Worm (Caenorhabditis elegans) whole organism, L2 larva: Measurements from ENCODE around the gene lec-8.

Experiments
- C34F6.9 ChIP-seq: fragments of 150-350 bp; optimal IDR thresholded peaks from 2 replicates; lab custom pipeline; 2014; ENCODE audit warnings: missing biosample characterization, missing genetic modification characterization
- F13H6.1 ChIP-seq: sonication (generic microtip); optimal IDR thresholded peaks from 2 replicates; lab custom pipeline; 2016; ENCODE audit warnings: missing genetic modification characterization, missing compliant biosample characterization
- R02D3.7 ChIP-seq: fragments of 150-350 bp; optimal IDR thresholded peaks from 2 replicates; lab custom pipeline; 2014; ENCODE audit warnings: missing biosample characterization, missing genetic modification characterization
- Y55F3AM.14 ChIP-seq: fragments of 200-800 bp; sonication (Bioruptor generic); optimal IDR thresholded peaks from 2 replicates; lab custom pipeline; 2018; ENCODE audit warnings: mild to moderate bottlenecking, missing genetic modification characterization, missing compliant biosample characterization
- ZK546.5 ChIP-seq: sonication (generic microtip); optimal IDR thresholded peaks from 2 replicates; lab custom pipeline; 2017; ENCODE audit warnings: missing biosample characterization, missing genetic modification characterization
- alr-1 ChIP-seq: fragments of 150-350 bp; optimal IDR thresholded peaks from 2 replicates; lab custom pipeline; 2014; ENCODE audit warnings: missing biosample characterization, missing genetic modification characterization
- ama-1 ChIP-seq: fragments of 150-350 bp; optimal IDR thresholded peaks from 2 replicates; lab custom pipeline; 2018; ENCODE audit warnings: inconsistent platforms
- blmp-1 ChIP-seq: sonication (generic microtip); optimal IDR thresholded peaks from 2 replicates; lab custom pipeline; 2017; ENCODE audit warnings: missing genetic modification characterization, mild to moderate bottlenecking, missing compliant biosample characterization, antibody characterized with exemption, moderate library complexity; ENCODE audit not compliant: insufficient read depth
- ceh-16 ChIP-seq: fragments of 150-350 bp; optimal IDR thresholded peaks from 2 replicates; lab custom pipeline; 2014; ENCODE audit warnings: missing biosample characterization, missing genetic modification characterization
- ceh-82 ChIP-seq: fragments of 150-350 bp; optimal IDR thresholded peaks from 2 replicates; lab custom pipeline; 2014; ENCODE audit warnings: missing biosample characterization, missing genetic modification characterization
- crh-2 ChIP-seq: sonication (generic microtip); optimal IDR thresholded peaks from 2 replicates; lab custom pipeline; 2017; ENCODE audit warnings: missing biosample characterization, missing genetic modification characterization
- egl-27 ChIP-seq: sonication (generic microtip); optimal IDR thresholded peaks from 3 replicates; lab custom pipeline; 2017; ENCODE audit warnings: missing biosample characterization, missing genetic modification reagents, missing genetic modification characterization
- fos-1 ChIP-seq: fragments of 150-350 bp; optimal IDR thresholded peaks from 2 replicates; lab custom pipeline; 2014; ENCODE audit warnings: missing biosample characterization, missing genetic modification characterization
- gmeb-1 ChIP-seq: fragments of 150-350 bp; optimal IDR thresholded peaks from 2 replicates; lab custom pipeline; 2014; ENCODE audit warnings: missing biosample characterization, missing genetic modification characterization
- lin-11 ChIP-seq: fragments of 150-350 bp; sonication (generic microtip); optimal IDR thresholded peaks from 2 replicates; lab custom pipeline; 2014; ENCODE audit warnings: missing biosample characterization, missing genetic modification characterization, inconsistent platforms, mixed read lengths
- lin-13 ChIP-seq: fragments of 150-350 bp; optimal IDR thresholded peaks from 2 replicates; lab custom pipeline; 2014; ENCODE audit warnings: missing biosample characterization, missing genetic modification reagents, missing genetic modification characterization
- lsy-2 ChIP-seq, 2 experiments: fragments of 150-350 bp in 1 of 2; sonication (generic microtip) in 1 of 2; optimal IDR thresholded peaks; 2 replicates each; lab custom pipeline; 2014 to 2017; ENCODE audit warnings: missing biosample characterization in 2 of 2, missing genetic modification characterization in 2 of 2
- mab-5 ChIP-seq: fragments of 150-350 bp; optimal IDR thresholded peaks from 2 replicates; lab custom pipeline; 2014; ENCODE audit warnings: missing biosample characterization, missing genetic modification characterization
- mdl-1 ChIP-seq, 2 experiments: fragments of 150-350 bp in 1 of 2; sonication (generic microtip) in 1 of 2; optimal IDR thresholded peaks; 2 replicates each; lab custom pipeline; 2017; ENCODE audit warnings: missing biosample characterization in 2 of 2, missing genetic modification characterization in 2 of 2
- nhr-11 ChIP-seq: fragments of 150-350 bp; optimal IDR thresholded peaks from 2 replicates; lab custom pipeline; 2014; ENCODE audit warnings: missing biosample characterization, missing genetic modification characterization
- nhr-12 ChIP-seq: fragments of 150-350 bp; optimal IDR thresholded peaks from 2 replicates; lab custom pipeline; 2014; ENCODE audit warnings: missing biosample characterization, missing genetic modification characterization
- nhr-129 ChIP-seq: fragments of 150-350 bp; optimal IDR thresholded peaks from 2 replicates; lab custom pipeline; 2014; ENCODE audit warnings: missing biosample characterization, missing genetic modification characterization
- nhr-21 ChIP-seq: fragments of 150-350 bp; optimal IDR thresholded peaks from 2 replicates; lab custom pipeline; 2014; ENCODE audit warnings: missing biosample characterization, missing genetic modification characterization
- nhr-237 ChIP-seq: fragments of 150-350 bp; optimal IDR thresholded peaks from 2 replicates; lab custom pipeline; 2014; ENCODE audit warnings: missing biosample characterization, missing genetic modification characterization
- nhr-25 ChIP-seq: fragments of 150-350 bp; sonication (generic microtip); optimal IDR thresholded peaks from 3 replicates; lab custom pipeline; 2014; ENCODE audit warnings: missing biosample characterization, missing genetic modification characterization
- nhr-6 ChIP-seq: fragments of 150-350 bp; optimal IDR thresholded peaks from 2 replicates; lab custom pipeline; 2014; ENCODE audit warnings: missing biosample characterization, missing genetic modification characterization
- sem-4 ChIP-seq: fragments of 150-350 bp; optimal IDR thresholded peaks from 2 replicates; lab custom pipeline; 2014; ENCODE audit warnings: missing biosample characterization, missing genetic modification reagents, missing genetic modification characterization
- skn-1 ChIP-seq: sonication (generic microtip); optimal IDR thresholded peaks from 2 replicates; lab custom pipeline; 2017; ENCODE audit warnings: missing biosample characterization, missing genetic modification characterization
- sma-3 ChIP-seq: sonication (generic microtip); optimal IDR thresholded peaks from 2 replicates; lab custom pipeline; 2016; ENCODE audit warnings: missing genetic modification reagents, missing genetic modification characterization, missing compliant biosample characterization
- sma-9 ChIP-seq, 2 experiments: fragments of 150-350 bp in 1 of 2; sonication (generic microtip) in 1 of 2; optimal IDR thresholded peaks; 2 replicates each; lab custom pipeline; 2014 to 2016; ENCODE audit warnings: missing genetic modification characterization in 2 of 2, mild to moderate bottlenecking in 1 of 2, missing biosample characterization in 1 of 2, missing compliant biosample characterization in 1 of 2, missing genetic modification reagents in 1 of 2, moderate library complexity in 1 of 2
- snpc-4 ChIP-seq: fragments of 150-350 bp; optimal IDR thresholded peaks from 2 replicates; lab custom pipeline; 2014; ENCODE audit warnings: missing biosample characterization, missing genetic modification characterization
- unc-55 ChIP-seq: fragments of 150-350 bp; sonication (generic microtip); optimal IDR thresholded peaks from 3 replicates; lab custom pipeline; 2014; ENCODE audit warnings: missing biosample characterization, missing genetic modification reagents, missing genetic modification characterization
- unc-62 ChIP-seq: fragments of 150-350 bp; optimal IDR thresholded peaks from 2 replicates; lab custom pipeline; 2014; ENCODE audit warnings: missing biosample characterization, missing genetic modification reagents, missing genetic modification characterization
- zag-1 ChIP-seq: fragments of 150-350 bp; optimal IDR thresholded peaks from 2 replicates; lab custom pipeline; 2014; ENCODE audit warnings: missing biosample characterization, missing genetic modification characterization
- ztf-1 ChIP-seq: fragments of 200-800 bp; sonication (Bioruptor generic); conservative IDR thresholded peaks from 2 replicates; pipeline ENCODE4 v1.3.6; 2022; ENCODE audit warnings: missing genetic modification characterization, missing compliant biosample characterization
- ztf-11 ChIP-seq: sonication (generic microtip); optimal IDR thresholded peaks from 2 replicates; lab custom pipeline; 2017; ENCODE audit warnings: missing biosample characterization, missing genetic modification characterization
- ztf-4 ChIP-seq: fragments of 150-350 bp; optimal IDR thresholded peaks from 2 replicates; lab custom pipeline; 2014; ENCODE audit warnings: missing biosample characterization, missing genetic modification characterization

The lec-8 gene

DNA sequence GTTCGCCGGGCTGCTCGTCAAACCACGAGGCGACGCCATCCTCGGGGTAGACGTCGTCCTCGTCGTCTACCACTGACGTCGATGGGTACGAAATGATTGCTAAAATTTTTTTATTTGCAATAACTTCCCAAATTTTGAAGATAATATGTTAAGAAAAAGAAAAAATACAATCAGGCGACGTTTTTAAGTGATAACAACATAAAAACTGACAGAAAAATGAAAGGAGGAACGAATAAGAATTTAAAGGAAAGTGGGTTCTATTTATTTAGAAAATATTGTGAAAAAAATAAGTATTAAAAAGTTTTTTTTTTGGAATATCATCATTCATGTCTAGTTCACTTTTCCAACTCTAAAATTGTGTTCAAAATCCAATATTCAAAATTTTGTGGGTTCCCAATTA, 28.2 kb upstream of the lec-8 start, which contains the start of gene dpy-22:
Gene dpy-22, minus strand, starts transcription at position 101 of the 400 bp plus-strand sequence.
- TF ChIP-seq mdl-1 (tag; optimal IDR thresholded peaks at IDR 0.05; lab: Kevin White, UChicago) (no peak), nhr-6 (tag; lab: Kevin White, UChicago) (no peak), sma-9 (GFP tag; optimal IDR thresholded peaks at IDR 0.05; lab: Kevin White, UChicago) (no peak), sma-9 (tag; optimal IDR thresholded peaks at IDR 0.05; lab: Kevin White, UChicago) (no peak), mab-5 (tag; lab: Kevin White, UChicago) (no peak), gmeb-1 (tag; lab: Kevin White, UChicago) (no peak)

ce11 chrX:9822606-9823264, 27.6 kb upstream of the lec-8 start:
- TF ChIP-seq ceh-82 (tag; lab: Kevin White, UChicago), result no peak
- TF ChIP-seq ztf-4 (tag; lab: Kevin White, UChicago), result no peak
- peak; percentile 63 for TF ChIP-seq nhr-6 (tag; lab: Kevin White, UChicago)
- no peak for TF ChIP-seq egl-27
- peak; percentile 89 for TF ChIP-seq nhr-129
- TF ChIP-seq nhr-12 (tag; lab: Kevin White, UChicago), result no peak
- TF ChIP-seq fos-1 (tag; lab: Kevin White, UChicago), result peak; percentile 78
- TF ChIP-seq sma-3, result peak; percentile 20
- peak in 1 of 2 experiments; percentile 52 for TF ChIP-seq lsy-2 (tag; optimal IDR thresholded peaks at IDR 0.05; lab: Kevin White, UChicago)
- peak; percentile 68 for TF ChIP-seq F13H6.1 (tag; lab: Kevin White, UChicago)
- no peak for TF ChIP-seq ztf-11
- TF ChIP-seq skn-1, result peak; percentile 81
- TF ChIP-seq zag-1 (tag; lab: Kevin White, UChicago), result peak; percentile 41
- TF ChIP-seq C34F6.9, result peak; percentile 76
- no peak for TF ChIP-seq snpc-4 (tag; lab: Kevin White, UChicago)
- TF ChIP-seq crh-2 (tag; lab: Kevin White, UChicago), result peak; percentile 77
- no peak for TF ChIP-seq ama-1
- peak; percentile 68 for TF ChIP-seq unc-55 (GFP tag; lab: Kevin White, UChicago)
- no peak for TF ChIP-seq ztf-1 (GFP tag; lab: Robert Waterston, UW)
- no peak for TF ChIP-seq nhr-237
- peak; percentile 26 for TF ChIP-seq sma-9 (GFP tag; optimal IDR thresholded peaks at IDR 0.05; lab: Kevin White, UChicago)
- no peak for TF ChIP-seq sma-9 (tag; optimal IDR thresholded peaks at IDR 0.05; lab: Kevin White, UChicago)

DNA sequence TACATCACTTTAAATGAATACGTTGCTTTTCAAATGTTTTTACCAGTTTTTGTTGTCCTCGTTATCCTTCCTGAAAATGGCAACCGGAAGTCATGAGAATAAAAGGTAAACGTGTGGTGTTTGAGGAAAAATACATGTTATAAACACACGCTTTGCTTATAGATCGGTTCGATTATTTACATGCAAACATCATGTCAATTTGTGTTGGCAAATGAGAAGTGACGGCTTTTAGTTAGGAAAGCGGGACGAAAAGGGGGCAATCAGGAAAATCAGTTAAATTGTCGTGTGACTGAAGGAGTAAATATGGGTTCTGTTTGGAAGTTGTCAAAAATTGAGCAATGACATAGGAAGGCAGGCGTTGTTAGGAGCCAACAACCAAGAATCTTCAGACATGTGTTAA, 19.2 kb upstream of the lec-8 start, which contains the start of gene rrc-1:
Gene rrc-1, minus strand, starts transcription at position 74 of the 400 bp plus-strand sequence.
- TF ChIP-seq Y55F3AM.14 (GFP tag; lab: Kevin White, UChicago) (no peak), mab-5 (tag; lab: Kevin White, UChicago) (no peak), blmp-1 (tag; lab: Kevin White, UChicago) (no peak), C34F6.9 (no peak), unc-62 (GFP tag; lab: Kevin White, UChicago) (no peak)

DNA sequence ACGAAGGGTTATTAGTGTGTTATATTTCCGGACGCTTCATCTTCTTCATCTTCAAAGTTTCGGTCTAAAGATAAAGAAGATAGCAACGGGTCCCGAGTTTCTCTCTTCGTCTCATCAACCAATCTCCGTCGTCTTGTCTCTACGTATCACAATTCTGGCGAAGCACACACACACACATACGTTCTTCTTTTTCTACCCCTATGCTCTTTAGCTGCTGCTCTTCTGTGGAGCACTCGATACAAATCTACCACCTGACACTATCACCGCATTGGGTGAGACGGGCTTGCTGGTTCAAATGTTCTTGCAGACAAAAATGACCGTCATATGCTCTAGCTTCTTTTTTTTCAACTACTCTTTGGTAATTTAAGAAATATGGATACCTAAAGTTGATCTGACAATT, 18.0 kb upstream of the lec-8 start:
- TF ChIP-seq C34F6.9 (no peak), nhr-129 (peak; percentile 42), F13H6.1 (tag; lab: Kevin White, UChicago) (peak; percentile 45)

ce11 chrX:9837989-9838541, 12.3 kb upstream of the lec-8 start, which contains the start of gene ipla-2:
TSS of gene ipla-2 (minus strand) at chrX:9838039.
- TF ChIP-seq lsy-2 (tag; optimal IDR thresholded peaks at IDR 0.05; lab: Kevin White, UChicago), result peak; percentile 24 to 79
- TF ChIP-seq snpc-4 (tag; lab: Kevin White, UChicago), result peak; percentile 8
- TF ChIP-seq nhr-11 (tag; lab: Kevin White, UChicago), result no peak
- peak; percentile 26 for TF ChIP-seq ztf-4 (tag; lab: Kevin White, UChicago)
- peak; percentile 84 for TF ChIP-seq fos-1 (tag; lab: Kevin White, UChicago)
- no peak for TF ChIP-seq alr-1 (tag; lab: Kevin White, UChicago)
- peak; percentile 55 for TF ChIP-seq lin-13 (GFP tag; lab: Kevin White, UChicago)
- no peak for TF ChIP-seq ceh-16 (tag; lab: Kevin White, UChicago)
- peak; percentile 93 for TF ChIP-seq C34F6.9
- peak; percentile 58 for TF ChIP-seq nhr-25 (tag; lab: Kevin White, UChicago)
- TF ChIP-seq unc-55 (GFP tag; lab: Kevin White, UChicago), result peak; percentile 71
- peak; percentile 17 for TF ChIP-seq lin-11
- TF ChIP-seq ama-1, result peak; percentile 4
- peak; percentile 21 to 92 for TF ChIP-seq mdl-1 (tag; optimal IDR thresholded peaks at IDR 0.05; lab: Kevin White, UChicago)
- peak; percentile 65 for TF ChIP-seq nhr-6 (tag; lab: Kevin White, UChicago)
- TF ChIP-seq R02D3.7, result no peak
- no peak for TF ChIP-seq ZK546.5
- peak; percentile 74 for TF ChIP-seq sem-4 (tag; lab: Kevin White, UChicago)
- peak; percentile 91 for TF ChIP-seq nhr-129
- TF ChIP-seq crh-2 (tag; lab: Kevin White, UChicago), result peak; percentile 88
- TF ChIP-seq F13H6.1 (tag; lab: Kevin White, UChicago), result peak; percentile 57
- TF ChIP-seq skn-1, result peak; percentile 30
- TF ChIP-seq sma-9 (GFP tag; optimal IDR thresholded peaks at IDR 0.05; lab: Kevin White, UChicago), result peak; percentile 59
- TF ChIP-seq sma-9 (tag; optimal IDR thresholded peaks at IDR 0.05; lab: Kevin White, UChicago), result no peak
- TF ChIP-seq sma-3, result peak; percentile 4
- TF ChIP-seq nhr-21 (tag; lab: Kevin White, UChicago), result peak; percentile 3
- TF ChIP-seq zag-1 (tag; lab: Kevin White, UChicago), result peak; percentile 38
- TF ChIP-seq, all 48 proteins: peak for 21
